Fruit fly (Drosophila melanogaster): Measurements from ENCODE around the gene CG4768.

CG4768 gene

DNA sequence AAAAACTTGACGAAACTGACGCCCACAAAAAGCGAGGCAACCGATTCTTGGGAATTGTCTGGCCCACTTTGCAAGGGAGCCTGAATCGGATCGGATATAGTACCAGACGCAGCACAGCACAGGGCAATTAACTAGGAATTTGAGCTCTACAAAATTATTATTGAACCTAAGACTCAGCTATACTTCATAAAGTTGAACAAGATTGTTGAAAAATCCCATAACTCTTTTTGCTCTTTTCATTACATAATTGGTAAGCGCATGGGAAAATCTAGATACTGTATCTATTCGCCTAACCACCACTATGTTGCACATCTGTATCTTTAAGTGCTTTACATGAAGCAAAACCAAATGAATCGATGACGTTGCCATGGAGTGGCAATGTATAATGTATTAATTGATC, 41.2 kb downstream of the CG4768 start (continued):
- TF ChIP-seq Fer1 (GFP tag; optimal IDR thresholded peaks at IDR 0.05) (peak; percentile 57), al (GFP tag; IDR thresholded peaks at IDR 0.05) (0 out of 2 replicates have a peak, but pooled peaks have one; percentile 32), CG6689 (GFP tag; IDR thresholded peaks at IDR 0.05) (peak; percentile 79), CG8924 (tag; optimal IDR thresholded peaks at IDR 0.05) (peak; percentile 75), croc (GFP tag; conservative IDR thresholded peaks at IDR 0.05) (peak; percentile 69; the same call in 2 of the 3 replicates), fd102C (GFP tag; optimal IDR thresholded peaks at IDR 0.05) (no peak), hth (optimal IDR thresholded peaks at IDR 0.05) (no peak), hkb (optimal IDR thresholded peaks at IDR 0.05) (no peak), hkb (GFP tag; IDR thresholded peaks at IDR 0.05) (peak; percentile 85), Usf (GFP tag; optimal IDR thresholded peaks at IDR 0.05) (no peak), CG3163 (GFP tag; optimal IDR thresholded peaks at IDR 0.05) (peak; percentile 2), gsb (GFP tag; IDR thresholded peaks at IDR 0.05) (no peak), Ada2b (GFP tag; IDR thresholded peaks at IDR 0.05) (peak; percentile 75), CG1832 (GFP tag; optimal IDR thresholded peaks at IDR 0.05) (no peak), Hmr (GFP tag; optimal IDR thresholded peaks at IDR 0.05) (peak; percentile 42), CG6813 (GFP tag; optimal IDR thresholded peaks at IDR 0.05) (peak; percentile 61), yki (optimal IDR thresholded peaks at IDR 0.05) (no peak), CG10565 (GFP tag; optimal IDR thresholded peaks at IDR 0.05) (no peak), Med (GFP tag) (peak; percentile 90), Sry-β (GFP tag; optimal IDR thresholded peaks at IDR 0.05) (peak; percentile 24), vfl (GFP tag; optimal IDR thresholded peaks at IDR 0.05) (no peak), ranshi (GFP tag; IDR thresholded peaks at IDR 0.05) (peak; percentile 66), NfI (GFP tag; optimal IDR thresholded peaks at IDR 0.05) (peak; percentile 77), CG17829 (tag; optimal IDR thresholded peaks at IDR 0.05) (peak; percentile 78), CG7987 (GFP tag; optimal IDR thresholded peaks at IDR 0.05) (no peak), Meics (GFP tag; optimal IDR thresholded peaks at IDR 0.05) (peak; percentile 56), Sox102F (GFP tag; optimal IDR thresholded peaks at IDR 0.05) (peak; percentile 87), CG6254 (GFP tag; optimal IDR thresholded peaks at IDR 0.05) (peak; percentile 77), bsh (GFP tag; optimal IDR thresholded peaks at IDR 0.05) (peak; percentile 76 to 89), Ravus (GFP tag; IDR thresholded peaks at IDR 0.05) (no peak), CG9437 (GFP tag; optimal IDR thresholded peaks at IDR 0.05) (peak; percentile 65), ken (GFP tag; IDR thresholded peaks at IDR 0.05) (peak; percentile 83), Rx (GFP tag; IDR thresholded peaks at IDR 0.05) (peak; percentile 60), CG12236 (GFP tag; optimal IDR thresholded peaks at IDR 0.05) (peak; percentile 51), ato (GFP tag; IDR thresholded peaks at IDR 0.05; ENCODE audit: partially characterized antibody) (no peak), CG18011 (GFP tag; optimal IDR thresholded peaks at IDR 0.05) (peak; percentile 6), lilli (GFP tag; optimal IDR thresholded peaks at IDR 0.05) (peak; percentile 60), D (optimal IDR thresholded peaks at IDR 0.05) (no peak), D (GFP tag; optimal IDR thresholded peaks at IDR 0.05) (peak; percentile 82), ro (GFP tag; IDR thresholded peaks at IDR 0.05) (no peak), CG7839 (tag; optimal IDR thresholded peaks at IDR 0.05) (peak; percentile 84), CG30431 (GFP tag; optimal IDR thresholded peaks at IDR 0.05) (peak; percentile 64), CG4282 (GFP tag; optimal IDR thresholded peaks at IDR 0.05) (no peak), CrebB (tag; optimal IDR thresholded peaks at IDR 0.05) (peak; percentile 22), Dad (GFP tag; optimal IDR thresholded peaks at IDR 0.05) (peak; percentile 35), slp2 (GFP tag; optimal IDR thresholded peaks at IDR 0.05) (peak; percentile 75), pzg (GFP tag; optimal IDR thresholded peaks at IDR 0.05) (no peak), CG4617 (GFP tag; optimal IDR thresholded peaks at IDR 0.05; ENCODE audit: borderline replicate concordance) (peak; percentile 14), Sox100B (GFP tag; optimal IDR thresholded peaks at IDR 0.05) (peak; percentile 70), Nf-YA (GFP tag; IDR thresholded peaks at IDR 0.05) (peak; percentile 50; the same call in 1 of the 2 replicates), Deaf1 (tag; optimal IDR thresholded peaks at IDR 0.05) (peak; percentile 28), chinmo (GFP tag; IDR thresholded peaks at IDR 0.05; ENCODE audit: partially characterized antibody) (no peak)

Measured in whole organism, embryonic.